Fruit fly (Drosophila melanogaster) whole organism: ENCODE data around the gene CG1806.

Experiments
- CG8478 ChIP-seq: fragments of >200 bp; optimal IDR thresholded peaks from 2 replicates; lab custom pipeline; 2018; ENCODE audit warnings: inconsistent platforms
- Dll ChIP-seq: fragments of >200 bp; optimal IDR thresholded peaks from 2 replicates; lab custom pipeline; 2017
- EcR ChIP-seq, 2 experiments: fragments of >200 bp; optimal IDR thresholded peaks; 2 replicates each; lab custom pipeline; 2017; ENCODE audit warnings: missing biosample characterization in 2 of 2, missing genetic modification characterization in 2 of 2, missing genetic modification reagents in 2 of 2
- pan ChIP-seq: fragments of >200 bp; optimal IDR thresholded peaks from 2 replicates; lab custom pipeline; 2017
- psq ChIP-seq: fragments of >200 bp; optimal IDR thresholded peaks from 2 replicates; lab custom pipeline; 2017
- usp ChIP-seq: fragments of >200 bp; optimal IDR thresholded peaks from 2 replicates; lab custom pipeline; 2017; ENCODE audit warnings: missing biosample characterization, missing genetic modification characterization, mixed read lengths

dm6 chrX:11987664-11988063 is 19.3 kb upstream of the CG1806 start, which contains the start of gene gd:
- no peak for TF ChIP-seq psq (lab: Kevin White, UChicago)
- TF ChIP-seq Dll (lab: Kevin White, UChicago) = no peak
- no peak for TF ChIP-seq CG8478 (lab: Kevin White, UChicago)
- no peak for TF ChIP-seq EcR (GFP tag; optimal IDR thresholded peaks at IDR 0.05; lab: Kevin White, UChicago)
- no peak for TF ChIP-seq pan
- no peak for TF ChIP-seq usp (GFP tag; lab: Kevin White, UChicago)
